Worm (Caenorhabditis elegans): Measurements from ENCODE around the gene hint-3.

hint-3 gene

ce11 chrV:7716034-7716433 is 44.2 kb upstream of the hint-3 start, which contains the start of gene ZK105.12:
TSS of gene ZK105.12 (minus strand) at chrV:7716134.
- no peak for TF ChIP-seq ZK546.5 (tag; optimal IDR thresholded peaks at IDR 0.05)
- TF ChIP-seq tag-97 (GFP tag; IDR thresholded peaks at IDR 0.05), result no peak
- TF ChIP-seq lin-15B (tag; optimal IDR thresholded peaks at IDR 0.05), result no peak
- TF ChIP-seq gei-8 (GFP tag; optimal IDR thresholded peaks at IDR 0.05), result no peak
- TF ChIP-seq zip-11 (GFP tag; IDR thresholded peaks at IDR 0.05), result no peak
- no peak for TF ChIP-seq mxl-3 (GFP tag; optimal IDR thresholded peaks at IDR 0.05)
- no peak for TF ChIP-seq snpc-1.2 (GFP tag; IDR thresholded peaks at IDR 0.05)

DNA sequence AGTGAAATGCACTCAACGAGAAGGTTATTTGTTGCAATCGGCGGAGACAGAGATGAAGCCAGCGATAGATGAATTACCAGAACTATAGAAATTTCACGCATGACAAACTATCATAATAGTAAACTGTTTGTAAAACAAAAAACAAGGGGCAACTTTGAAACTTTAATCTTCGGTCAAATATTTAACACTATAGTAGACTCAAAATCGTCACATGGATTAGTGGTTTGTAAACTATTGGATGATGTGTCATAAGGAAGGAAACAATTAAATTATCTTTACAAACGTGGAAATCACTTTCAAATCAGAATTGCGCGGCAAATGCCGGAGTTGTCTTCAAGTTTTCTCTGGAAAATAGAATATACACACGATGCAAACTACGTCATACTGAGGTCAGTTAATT is 42.6 kb upstream of the hint-3 start, which contains the start of gene ZK105.5:
ZK105.5 (minus strand) TSS at position 101 of the 400 bp plus-strand sequence.
- TF ChIP-seq nhr-237 (tag; optimal IDR thresholded peaks at IDR 0.05) (no peak), mes-2 (tag; optimal IDR thresholded peaks at IDR 0.05; ENCODE audit: poor library complexity, severe bottlenecking) (no peak), aha-1 (tag) (peak; percentile 55)

DNA sequence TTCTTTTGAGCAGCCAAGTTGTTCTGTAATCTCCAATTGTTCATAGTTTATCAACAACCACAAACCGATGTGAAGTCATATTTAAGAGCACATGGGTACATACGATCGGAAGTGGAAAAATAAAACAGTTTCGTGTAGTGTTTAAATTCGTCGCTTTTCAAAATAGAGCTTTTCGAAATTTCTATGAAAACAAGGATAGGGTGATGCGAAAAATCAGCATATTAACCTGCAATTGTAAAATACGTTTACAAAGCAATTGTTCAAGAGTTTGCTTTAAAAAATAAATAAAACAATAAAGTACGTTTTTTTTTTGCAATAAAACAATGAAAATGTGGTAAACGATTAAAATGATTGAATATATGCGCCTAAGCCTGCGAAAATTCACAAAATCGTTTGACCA is 38.3 kb upstream of the hint-3 start, which contains the start of gene ZK105.14:
ZK105.14 (minus strand) TSS at position 101 of the 400 bp plus-strand sequence.
- TF ChIP-seq zfp-3 (GFP tag; conservative IDR thresholded peaks at IDR 0.05) (no peak), snpc-1.2 (GFP tag; IDR thresholded peaks at IDR 0.05) (no peak), Y5F2A.4 (GFP tag; optimal IDR thresholded peaks at IDR 0.05) (no peak), aha-1 (tag) (peak; percentile 32), rbr-2 (tag; optimal IDR thresholded peaks at IDR 0.05) (no peak)

DNA sequence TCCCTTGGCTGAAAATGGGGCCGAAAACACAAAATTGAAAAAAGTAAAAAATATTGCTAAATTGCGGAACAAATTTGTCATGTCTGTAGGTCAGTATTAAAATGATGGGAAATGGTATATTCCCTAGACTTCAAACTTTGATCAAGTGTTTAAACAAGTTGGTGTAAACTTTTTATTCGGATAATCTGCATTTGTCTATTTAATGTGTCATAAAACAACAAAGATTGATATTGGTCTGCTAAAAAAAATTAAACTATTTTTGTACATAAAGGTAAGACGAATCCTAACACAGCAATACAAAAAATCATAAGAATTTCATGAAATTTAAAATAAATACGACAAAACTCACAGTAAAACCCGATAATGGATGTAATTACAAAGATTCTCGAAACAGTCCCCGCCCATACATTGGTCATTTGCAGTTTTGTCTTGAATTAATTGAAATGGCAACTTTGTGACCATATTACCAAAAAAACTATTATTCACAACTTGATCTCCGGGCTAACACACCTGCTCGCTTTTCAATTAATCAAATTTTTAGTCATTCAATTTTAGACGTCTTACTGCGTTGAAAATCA is 36.2 kb upstream of the hint-3 start, which contains the start of the genes ZK105.6 and ZK105.8:
ZK105.6 (minus strand) TSS at position 101 of the 578 bp plus-strand sequence.
ZK105.8 (plus strand) TSS at position 528 of the 578 bp plus-strand sequence.
- TF ChIP-seq zip-2 (tag; optimal IDR thresholded peaks at IDR 0.05) (no peak), F10B5.3 (tag; optimal IDR thresholded peaks at IDR 0.05) (no peak), vab-7 (GFP tag; IDR thresholded peaks at IDR 0.05) (no peak), madf-9 (GFP tag; conservative IDR thresholded peaks at IDR 0.05) (no peak), tag-97 (GFP tag; IDR thresholded peaks at IDR 0.05) (no peak), ctbp-1 (GFP tag; IDR thresholded peaks at IDR 0.05) (no peak), unc-130 (GFP tag; optimal IDR thresholded peaks at IDR 0.05) (no peak), nhr-11 (tag; optimal IDR thresholded peaks at IDR 0.05) (no peak), F44E2.7 (GFP tag; IDR thresholded peaks at IDR 0.05) (no peak), lin-15B (tag; optimal IDR thresholded peaks at IDR 0.05) (no peak), zag-1 (tag; optimal IDR thresholded peaks at IDR 0.05) (no peak)

DNA sequence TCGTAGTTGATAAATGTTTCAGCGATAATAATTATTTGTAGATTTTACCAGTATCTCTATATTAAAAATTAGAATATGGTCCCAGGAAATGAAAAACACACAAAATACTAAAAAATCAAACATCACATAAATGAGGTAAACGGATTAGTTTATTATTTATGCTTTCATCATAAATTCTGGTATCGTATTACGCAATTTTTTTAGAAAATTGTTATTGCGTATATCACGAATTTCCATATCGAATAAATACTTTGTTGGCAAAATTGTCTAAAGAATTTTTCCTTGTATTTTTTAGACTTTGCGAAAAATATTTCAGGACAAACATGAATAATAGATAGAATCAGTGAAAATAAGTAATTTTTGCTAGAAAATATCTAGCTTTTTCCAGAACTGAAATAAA is 34.1 kb upstream of the hint-3 start:
- TF ChIP-seq aha-1 (tag) (peak; percentile 80), nhr-111 (GFP tag; optimal IDR thresholded peaks at IDR 0.05) (no peak)

ce11 chrV:7726927-7727326 is 33.3 kb upstream of the hint-3 start:
- TF ChIP-seq unc-62 (GFP tag; optimal IDR thresholded peaks at IDR 0.05 in 1 of 2) (peak in 1 of 2 experiments; percentile 85), unc-62 (tag; optimal IDR thresholded peaks at IDR 0.05) (no peak), duxl-1 (tag; optimal IDR thresholded peaks at IDR 0.05; ENCODE audit: poor library complexity) (no peak), fos-1 (tag; optimal IDR thresholded peaks at IDR 0.05) (no peak), attf-4 (tag; optimal IDR thresholded peaks at IDR 0.05) (no peak), pqm-1 (tag; optimal IDR thresholded peaks at IDR 0.05) (no peak), rbr-2 (tag; optimal IDR thresholded peaks at IDR 0.05) (peak; percentile 0), daf-8 (GFP tag; IDR thresholded peaks at IDR 0.05) (no peak)
